Worm (Caenorhabditis elegans) whole organism, dauer: ENCODE data around the gene haf-8.

Source experiments
- unc-62 ChIP-seq: sonication (generic microtip); optimal IDR thresholded peaks from 2 replicates; lab custom pipeline; 2017; ENCODE audit warnings: missing biosample characterization, missing genetic modification reagents, missing genetic modification characterization

Gene haf-8

DNA sequence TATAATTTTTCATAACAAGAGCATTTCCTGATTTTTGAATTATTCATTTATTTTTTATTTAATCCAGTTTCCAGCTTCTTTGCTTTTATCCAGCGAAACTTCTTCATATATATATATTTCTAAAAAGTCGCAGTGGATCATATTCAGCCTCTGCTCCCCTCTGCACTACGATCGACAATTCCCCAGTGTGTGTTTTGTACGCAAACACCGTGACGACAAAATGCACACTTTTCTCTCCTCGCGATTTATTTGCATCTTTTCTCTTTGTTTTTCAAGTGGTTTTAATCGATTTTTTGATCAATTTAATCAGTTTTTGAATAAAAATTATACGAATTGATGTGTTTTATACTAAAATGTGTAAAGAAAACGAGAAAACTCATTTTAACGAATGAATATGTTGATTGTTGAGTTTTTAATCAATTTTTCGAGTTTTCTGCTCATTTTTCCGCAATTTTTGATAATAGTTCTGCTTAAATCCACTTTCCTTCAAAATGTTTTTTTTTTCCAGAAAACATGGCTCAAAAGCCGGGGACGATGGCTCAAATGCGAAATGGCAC lies 43.1 kb downstream of the haf-8 start, which contains the start of gene Y57G11C.33:
TSS of gene Y57G11C.33 (plus strand) at position 507 of the 557 bp plus-strand sequence.
- TF ChIP-seq unc-62 (GFP tag; lab: Kevin White, UChicago) = no peak

- TF ChIP-seq unc-62 (GFP tag; lab: Kevin White, UChicago) = no peak
These were observed 46.7 kb downstream of the haf-8 start, which contains the start of gene talp-3 for ce11 chrIV:14653066-14653465. Gene talp-3, minus strand, starts transcription at chrIV:14653380.
